Fruit fly (Drosophila melanogaster) whole organism, embryonic: ENCODE results near the gene arg.

Experiments used
- ATbp ChIP-seq: fragments of 200-800 bp; sonication (Bioruptor generic); optimal IDR thresholded peaks from 2 replicates; lab custom pipeline; 2017; ENCODE audit warnings: missing biosample characterization, mild to moderate bottlenecking, missing genetic modification characterization, missing genetic modification reagents
- Antp ChIP-seq: fragments of 200-800 bp; sonication (Bioruptor generic); optimal IDR thresholded peaks from 3 replicates; lab custom pipeline; 2016; ENCODE audit warnings: missing biosample characterization, missing genetic modification characterization
- CG10267 ChIP-seq: fragments of 200-800 bp; sonication (Bioruptor generic); optimal IDR thresholded peaks from 2 replicates; lab custom pipeline; 2018; ENCODE audit warnings: missing biosample characterization, mild to moderate bottlenecking, missing genetic modification characterization, moderate library complexity
- CG11695 ChIP-seq: fragments of 200-800 bp; sonication (Bioruptor generic); IDR thresholded peaks from 3 replicates; pipeline ENCODE4 v1.3.6; 2022; ENCODE audit warnings: missing biosample characterization, missing genetic modification characterization
- CG1233 ChIP-seq: fragments of 200-800 bp; sonication (Bioruptor generic); optimal IDR thresholded peaks from 4 replicates; lab custom pipeline; 2018; ENCODE audit warnings: missing biosample characterization, mild to moderate bottlenecking, missing genetic modification characterization
- CG12769 ChIP-seq: fragments of 200-800 bp; sonication (Bioruptor generic); optimal IDR thresholded peaks from 2 replicates; lab custom pipeline; 2019; ENCODE audit warnings: missing biosample characterization, mild to moderate bottlenecking, missing genetic modification characterization, moderate library complexity
- CG13624 ChIP-seq: fragments of 200-800 bp; sonication (Bioruptor generic); optimal IDR thresholded peaks from 2 replicates; lab custom pipeline; 2016; ENCODE audit warnings: missing biosample characterization, missing genetic modification characterization
- CG14014 ChIP-seq: fragments of 200-800 bp; sonication (Bioruptor generic); IDR thresholded peaks from 2 replicates; pipeline ENCODE4 v1.3.6; 2022; ENCODE audit warnings: missing biosample characterization, missing genetic modification characterization
- CG14441 ChIP-seq: fragments of 200-800 bp; sonication (Bioruptor generic); IDR thresholded peaks from 2 replicates; pipeline ENCODE4 v1.3.6; 2022; ENCODE audit warnings: missing biosample characterization, missing genetic modification characterization
- CG14710 ChIP-seq: fragments of 200-800 bp; sonication (Bioruptor generic); optimal IDR thresholded peaks from 3 replicates; lab custom pipeline; 2019; ENCODE audit warnings: missing biosample characterization, mild to moderate bottlenecking, missing genetic modification characterization, moderate library complexity
- CG15073 ChIP-seq: fragments of 200-800 bp; sonication (Bioruptor generic); optimal IDR thresholded peaks from 2 replicates; lab custom pipeline; 2016; ENCODE audit warnings: missing biosample characterization, missing genetic modification characterization
- CG1529 ChIP-seq: fragments of 200-800 bp; sonication (Bioruptor generic); optimal IDR thresholded peaks from 3 replicates; lab custom pipeline; 2018; ENCODE audit warnings: missing biosample characterization, missing genetic modification characterization
- CG1647 ChIP-seq: fragments of 200-800 bp; sonication (Bioruptor generic); optimal IDR thresholded peaks from 3 replicates; lab custom pipeline; 2016; ENCODE audit warnings: missing biosample characterization, missing genetic modification characterization
- CG17612 ChIP-seq: fragments of 200-800 bp; sonication (Bioruptor generic); IDR thresholded peaks from 2 replicates; pipeline ENCODE4 v1.3.6; 2022; ENCODE audit warnings: missing biosample characterization, missing genetic modification characterization
- CG2120 ChIP-seq: fragments of 200-800 bp; sonication (Bioruptor generic); optimal IDR thresholded peaks from 3 replicates; lab custom pipeline; 2016; ENCODE audit warnings: missing biosample characterization, missing genetic modification characterization
- CG2678 ChIP-seq: fragments of 200-800 bp; sonication (Bioruptor generic); optimal IDR thresholded peaks from 3 replicates; lab custom pipeline; 2019; ENCODE audit warnings: missing biosample characterization, mild to moderate bottlenecking, missing genetic modification characterization, moderate library complexity
- CG30431 ChIP-seq: fragments of 200-800 bp; sonication (Bioruptor generic); optimal IDR thresholded peaks from 2 replicates; lab custom pipeline; 2017; ENCODE audit warnings: missing biosample characterization, missing genetic modification characterization
- CG31441 ChIP-seq: fragments of 200-800 bp; sonication (Bioruptor generic); IDR thresholded peaks from 2 replicates; pipeline ENCODE4 v1.3.6; 2022; ENCODE audit warnings: missing biosample characterization, missing genetic modification characterization
- CG4360 ChIP-seq: fragments of 200-800 bp; sonication (Bioruptor generic); IDR thresholded peaks from 2 replicates; pipeline ENCODE4 v1.3.6; 2022; ENCODE audit warnings: missing biosample characterization, missing genetic modification characterization
- CG7839 ChIP-seq: fragments of 200-800 bp; sonication (Bioruptor generic); optimal IDR thresholded peaks from 3 replicates; lab custom pipeline; 2018; ENCODE audit warnings: missing biosample characterization, mild to moderate bottlenecking, missing genetic modification characterization, moderate library complexity
- CG9437 ChIP-seq: fragments of 200-800 bp; sonication (Bioruptor generic); optimal IDR thresholded peaks from 2 replicates; lab custom pipeline; 2018; ENCODE audit warnings: missing biosample characterization, mild to moderate bottlenecking, missing genetic modification characterization
- CG9876 ChIP-seq: fragments of 200-800 bp; sonication (Bioruptor generic); optimal IDR thresholded peaks from 2 replicates; lab custom pipeline; 2016; ENCODE audit warnings: missing biosample characterization, missing genetic modification characterization
- CkIIα-i1 ChIP-seq: fragments of 200-800 bp; sonication (Bioruptor generic); IDR thresholded peaks from 2 replicates; pipeline ENCODE4 v1.3.6; 2022; ENCODE audit warnings: missing biosample characterization, missing genetic modification characterization
- ERR ChIP-seq: fragments of 200-800 bp; sonication (Bioruptor generic); optimal IDR thresholded peaks from 2 replicates; lab custom pipeline; 2016; ENCODE audit warnings: missing biosample characterization, missing genetic modification characterization
- HmgD ChIP-seq: fragments of 200-800 bp; sonication (Bioruptor generic); optimal IDR thresholded peaks from 3 replicates; lab custom pipeline; 2016; ENCODE audit warnings: missing biosample characterization, missing genetic modification characterization
- Hr51 ChIP-seq, 2 experiments: fragments of 200-800 bp; sonication (Bioruptor generic); optimal IDR thresholded peaks; 2 replicates in 1 of 2; 3 replicates in 1 of 2; lab custom pipeline; 2016 to 2018; ENCODE audit warnings: missing biosample characterization in 2 of 2, missing genetic modification characterization in 2 of 2, mild to moderate bottlenecking in 1 of 2, moderate library complexity in 1 of 2
- MTF-1 ChIP-seq: fragments of 200-800 bp; sonication (Bioruptor generic); optimal IDR thresholded peaks from 2 replicates; lab custom pipeline; 2018; ENCODE audit warnings: missing biosample characterization, mild to moderate bottlenecking, missing genetic modification characterization, borderline replicate concordance
- Opbp ChIP-seq: fragments of 200-800 bp; sonication (Bioruptor generic); IDR thresholded peaks from 3 replicates; pipeline ENCODE4 v1.3.6; 2022; ENCODE audit warnings: missing biosample characterization, missing genetic modification characterization; ENCODE audit not compliant: partially characterized antibody
- Xrp1 ChIP-seq: fragments of 200-800 bp; sonication (Bioruptor generic); IDR thresholded peaks from 2 replicates; pipeline ENCODE4 v1.3.6; 2022; ENCODE audit warnings: missing biosample characterization, missing genetic modification characterization
- ara ChIP-seq: fragments of 200-800 bp; sonication (Bioruptor generic); IDR thresholded peaks from 2 replicates; pipeline ENCODE4 v1.3.6; 2022; ENCODE audit warnings: missing biosample characterization, missing genetic modification characterization
- az2 ChIP-seq: fragments of 200-800 bp; sonication (Bioruptor generic); optimal IDR thresholded peaks from 3 replicates; lab custom pipeline; 2016; ENCODE audit warnings: missing biosample characterization, missing genetic modification characterization
- bab2 ChIP-seq: fragments of 200-800 bp; sonication (Bioruptor generic); optimal IDR thresholded peaks from 2 replicates; lab custom pipeline; 2016; ENCODE audit warnings: missing biosample characterization, missing genetic modification characterization
- bsh ChIP-seq, 2 experiments: fragments of 200-800 bp; sonication (Bioruptor generic); optimal IDR thresholded peaks; 2 replicates each; lab custom pipeline; 2017 to 2018; ENCODE audit warnings: mild to moderate bottlenecking in 2 of 2, missing biosample characterization in 2 of 2, missing genetic modification characterization in 2 of 2, moderate library complexity in 1 of 2
- btn ChIP-seq: fragments of 200-800 bp; sonication (Bioruptor generic); optimal IDR thresholded peaks from 2 replicates; lab custom pipeline; 2016; ENCODE audit warnings: missing biosample characterization, missing genetic modification characterization
- caup ChIP-seq: fragments of 200-800 bp; sonication (Bioruptor generic); optimal IDR thresholded peaks from 3 replicates; lab custom pipeline; 2017; ENCODE audit warnings: missing biosample characterization, mild to moderate bottlenecking, missing genetic modification characterization, moderate library complexity; ENCODE audit not compliant: severe bottlenecking
- ewg ChIP-seq: fragments of 200-800 bp; sonication (Bioruptor generic); optimal IDR thresholded peaks from 3 replicates; lab custom pipeline; 2017; ENCODE audit warnings: mild to moderate bottlenecking, missing biosample characterization, missing genetic modification reagents, missing genetic modification characterization
- inv ChIP-seq: fragments of 200-800 bp; sonication (Bioruptor generic); IDR thresholded peaks from 2 replicates; pipeline ENCODE4 v1.3.6; 2022; ENCODE audit warnings: missing biosample characterization, missing genetic modification characterization; ENCODE audit not compliant: partially characterized antibody
- lmd ChIP-seq: fragments of 200-800 bp; sonication (Bioruptor generic); IDR thresholded peaks from 2 replicates; pipeline ENCODE4 v1.3.6; 2022; ENCODE audit warnings: missing biosample characterization, missing genetic modification characterization
- pros ChIP-seq: fragments of 200-800 bp; sonication (Bioruptor generic); optimal IDR thresholded peaks from 3 replicates; lab custom pipeline; 2019; ENCODE audit warnings: missing biosample characterization, mild to moderate bottlenecking, missing genetic modification characterization, moderate library complexity
- row ChIP-seq: fragments of 200-800 bp; sonication (Bioruptor generic); IDR thresholded peaks from 3 replicates; pipeline ENCODE4 v1.3.6; 2022; ENCODE audit warnings: missing biosample characterization, missing genetic modification characterization
- salm ChIP-seq: fragments of 200-800 bp; sonication (Bioruptor generic); optimal IDR thresholded peaks from 2 replicates; lab custom pipeline; 2018; ENCODE audit warnings: missing biosample characterization, mild to moderate bottlenecking, missing genetic modification characterization
- sens-2 ChIP-seq: fragments of 200-800 bp; sonication (Bioruptor generic); IDR thresholded peaks from 2 replicates; pipeline ENCODE4 v1.3.6; 2022; ENCODE audit warnings: missing biosample characterization, missing genetic modification characterization
- sna ChIP-seq: fragments of 200-800 bp; sonication (Bioruptor generic); IDR thresholded peaks from 2 replicates; pipeline ENCODE4 v1.3.6; 2022; ENCODE audit warnings: missing biosample characterization, missing genetic modification characterization; ENCODE audit not compliant: partially characterized antibody
- sqz ChIP-seq: fragments of 200-800 bp; sonication (Bioruptor generic); optimal IDR thresholded peaks from 3 replicates; lab custom pipeline; 2018; ENCODE audit warnings: missing biosample characterization, mild to moderate bottlenecking, missing genetic modification characterization
- twi ChIP-seq: fragments of 200-800 bp; optimal IDR thresholded peaks from 2 replicates; lab custom pipeline; 2019; ENCODE audit warnings: missing biosample characterization, mild to moderate bottlenecking, missing genetic modification characterization, moderate library complexity
- wdn ChIP-seq: fragments of 200-800 bp; sonication (Bioruptor generic); IDR thresholded peaks from 2 replicates; pipeline ENCODE4 v1.3.6; 2022; ENCODE audit warnings: missing biosample characterization, missing genetic modification characterization
- zen2 ChIP-seq: fragments of 200-800 bp; sonication (Bioruptor generic); IDR thresholded peaks from 3 replicates; pipeline ENCODE4 v1.3.6; 2022; ENCODE audit warnings: missing biosample characterization, missing genetic modification characterization; ENCODE audit not compliant: partially characterized antibody

Gene arg

dm6 chrX:524331-524730 is 15.1 kb downstream of the arg start (continued):
- TF ChIP-seq Hr51 (GFP tag; optimal IDR thresholded peaks at IDR 0.05; lab: Kevin White, UChicago) (peak in 1 of 2 experiments; percentile 52), ATbp (peak; percentile 31), Xrp1 (peak; percentile 28; the same call in 1 of the 2 replicates), bsh (GFP tag; optimal IDR thresholded peaks at IDR 0.05; lab: Kevin White, UChicago) (peak in 1 of 2 experiments; percentile 27), CG7839 (tag; lab: Kevin White, UChicago) (peak; percentile 11), sna (GFP tag; lab: Robert Waterston, UW) (no peak), CG9876 (GFP tag; lab: Kevin White, UChicago) (no peak), sqz (GFP tag; lab: Kevin White, UChicago) (peak; percentile 6), CG14014 (GFP tag; lab: Robert Waterston, UW) (peak; percentile 22; the same call in 1 of the 2 replicates), CG17612 (GFP tag; lab: Robert Waterston, UW) (no peak), CG2120 (GFP tag; lab: Kevin White, UChicago) (peak; percentile 52), CG14710 (tag; lab: Kevin White, UChicago) (no peak), caup (GFP tag; lab: Kevin White, UChicago) (peak; percentile 22), CG10267 (tag; lab: Kevin White, UChicago) (peak; percentile 14), wdn (GFP tag; lab: Robert Waterston, UW) (no peak), lmd (peak; percentile 35), HmgD (peak; percentile 5), sens-2 (GFP tag; lab: Robert Waterston, UW) (no peak), CG9437 (GFP tag; lab: Kevin White, UChicago) (no peak), CG12769 (tag; lab: Kevin White, UChicago) (peak; percentile 52), row (GFP tag; lab: Robert Waterston, UW) (peak; percentile 82), Antp (GFP tag; lab: Kevin White, UChicago) (peak; percentile 29), CG30431 (GFP tag; lab: Kevin White, UChicago) (no peak)
- TF ChIP-seq, all 482 proteins: peak for 80

dm6 chrX:525610-526009 is 16.4 kb downstream of the arg start:
- TF ChIP-seq CG4360 (GFP tag; lab: Robert Waterston, UW) (peak; percentile 86), Opbp (GFP tag; lab: Robert Waterston, UW) (no peak), pros (peak; percentile 93)

- TF ChIP-seq inv (GFP tag; lab: Robert Waterston, UW) (no peak), ERR (GFP tag; lab: Kevin White, UChicago) (no peak), CkIIα-i1 (GFP tag; lab: Robert Waterston, UW) (no peak), CG2678 (tag; lab: Kevin White, UChicago) (peak; percentile 22), btn (GFP tag; lab: Kevin White, UChicago) (peak; percentile 61), CG11695 (GFP tag; lab: Robert Waterston, UW) (0 out of 3 replicates have a peak, but pooled peaks have one; percentile 17), CG13624 (GFP tag; lab: Kevin White, UChicago) (peak; percentile 31), CG31441 (GFP tag; lab: Robert Waterston, UW) (peak; percentile 66), MTF-1 (GFP tag; lab: Kevin White, UChicago) (peak; percentile 44), CG14441 (GFP tag; lab: Robert Waterston, UW) (no peak), CG30431 (GFP tag; lab: Kevin White, UChicago) (peak; percentile 76), salm (tag; lab: Kevin White, UChicago) (no peak), CG15073 (GFP tag; lab: Kevin White, UChicago) (no peak), CG1529 (GFP tag; lab: Kevin White, UChicago) (peak; percentile 2), CG17612 (GFP tag; lab: Robert Waterston, UW) (no peak), zen2 (GFP tag; lab: Robert Waterston, UW) (no peak), CG1233 (GFP tag; lab: Kevin White, UChicago) (peak; percentile 42), bab2 (peak; percentile 46), twi (tag; lab: Kevin White, UChicago) (peak; percentile 44), CG1647 (GFP tag; lab: Kevin White, UChicago) (peak; percentile 6), az2 (GFP tag; lab: Kevin White, UChicago) (peak; percentile 43), ara (GFP tag; lab: Robert Waterston, UW) (peak; percentile 74), ewg (no peak)
These were observed 17.3 kb downstream of the arg start for dm6 chrX:526479-527071.
